Worm (Caenorhabditis elegans) whole organism, L1 larva: ENCODE data around the gene ccar-1.

Experiments
- C04F5.9 ChIP-seq: sonication (generic microtip); optimal IDR thresholded peaks from 2 replicates; lab custom pipeline; 2016; ENCODE audit warnings: missing genetic modification characterization, missing compliant biosample characterization
- C16A3.4 ChIP-seq: fragments of 150-350 bp; optimal IDR thresholded peaks from 2 replicates; lab custom pipeline; 2014; ENCODE audit warnings: missing biosample characterization, missing genetic modification characterization
- F16B12.6 ChIP-seq: fragments of 150-350 bp; optimal IDR thresholded peaks from 2 replicates; lab custom pipeline; 2014; ENCODE audit warnings: missing biosample characterization, missing genetic modification characterization
- ama-1 ChIP-seq: fragments of 150-350 bp; optimal IDR thresholded peaks from 2 replicates; lab custom pipeline; 2014
- blmp-1 ChIP-seq: fragments of 150-350 bp; optimal IDR thresholded peaks from 2 replicates; lab custom pipeline; 2014; ENCODE audit warnings: missing biosample characterization, missing genetic modification characterization
- ceh-63 ChIP-seq: fragments of 200-800 bp; sonication (Bioruptor generic); optimal IDR thresholded peaks from 2 replicates; lab custom pipeline; 2018; ENCODE audit warnings: mild to moderate bottlenecking, missing genetic modification characterization, missing compliant biosample characterization
- ceh-82 ChIP-seq, 3 experiments: fragments of 150-350 bp in 1 of 3; sonication (generic microtip) in 2 of 3; optimal IDR thresholded peaks; 2 replicates each; lab custom pipeline; 2014 to 2017; ENCODE audit warnings: missing biosample characterization in 3 of 3, missing genetic modification characterization in 3 of 3
- ceh-90 ChIP-seq: sonication (generic microtip); optimal IDR thresholded peaks from 2 replicates; lab custom pipeline; 2016; ENCODE audit warnings: missing genetic modification characterization, missing compliant biosample characterization
- ces-1 ChIP-seq: fragments of 150-350 bp; optimal IDR thresholded peaks from 2 replicates; lab custom pipeline; 2014; ENCODE audit warnings: missing biosample characterization, missing genetic modification reagents, missing genetic modification characterization
- dsc-1 ChIP-seq: sonication (generic microtip); optimal IDR thresholded peaks from 2 replicates; lab custom pipeline; 2016; ENCODE audit warnings: mild to moderate bottlenecking, missing genetic modification characterization, missing compliant biosample characterization
- efl-1 ChIP-seq, 4 experiments: fragments of 150-350 bp; optimal IDR thresholded peaks in 3 of 4; peaks in 1 of 4; 1 replicate in 1 of 4; 2 replicates in 3 of 4; lab custom pipeline; 2014; ENCODE audit warnings: missing biosample characterization in 2 of 4, missing genetic modification characterization in 2 of 4, missing genetic modification reagents in 2 of 4
- efl-3 ChIP-seq: fragments of 200-800 bp; sonication (Bioruptor generic); optimal IDR thresholded peaks from 2 replicates; lab custom pipeline; 2018; ENCODE audit warnings: mild to moderate bottlenecking, missing genetic modification characterization, missing compliant biosample characterization
- egl-13 ChIP-seq: sonication (generic microtip); optimal IDR thresholded peaks from 2 replicates; lab custom pipeline; 2016; ENCODE audit warnings: missing genotype, missing genetic modification reagents, missing genetic modification characterization, missing compliant biosample characterization
- egl-27 ChIP-seq, 2 experiments: fragments of 150-350 bp in 1 of 2; sonication (generic microtip); optimal IDR thresholded peaks; 3 replicates each; lab custom pipeline; 2017 to 2018; ENCODE audit warnings: missing biosample characterization in 2 of 2, missing genetic modification characterization in 2 of 2, missing genetic modification reagents in 2 of 2
- elt-2 ChIP-seq: sonication (generic microtip); optimal IDR thresholded peaks from 2 replicates; lab custom pipeline; 2016; ENCODE audit warnings: missing genetic modification characterization, mild to moderate bottlenecking, inconsistent platforms, missing compliant biosample characterization, missing genetic modification reagents
- elt-3 ChIP-seq, 6 experiments: fragments of 150-350 bp in 1 of 6; sonication (generic microtip); optimal IDR thresholded peaks; 2 replicates each; lab custom pipeline; 2017 to 2018; ENCODE audit warnings: missing biosample characterization in 6 of 6, missing genetic modification characterization in 6 of 6, inconsistent platforms in 1 of 6
- fkh-10 ChIP-seq: sonication (generic microtip); optimal IDR thresholded peaks from 2 replicates; lab custom pipeline; 2017; ENCODE audit warnings: missing biosample characterization, missing genetic modification reagents, missing genetic modification characterization
- fkh-8 ChIP-seq: sonication (generic microtip); optimal IDR thresholded peaks from 2 replicates; lab custom pipeline; 2016; ENCODE audit warnings: mild to moderate bottlenecking, missing genetic modification characterization, missing compliant biosample characterization
- grh-1 ChIP-seq: fragments of 200-800 bp; sonication (Bioruptor generic); IDR thresholded peaks from 2 replicates; pipeline ENCODE4 v1.3.6; 2022; ENCODE audit warnings: missing genetic modification reagents, missing genetic modification characterization, missing compliant biosample characterization
- hlh-4 ChIP-seq: sonication (generic microtip); optimal IDR thresholded peaks from 2 replicates; lab custom pipeline; 2016; ENCODE audit warnings: mild to moderate bottlenecking, missing genetic modification characterization, missing compliant biosample characterization
- hpl-2 ChIP-seq: fragments of 150-350 bp; optimal IDR thresholded peaks from 2 replicates; lab custom pipeline; 2014; ENCODE audit warnings: missing biosample characterization, missing genetic modification reagents, missing genetic modification characterization
- irx-1 ChIP-seq: sonication (generic microtip); optimal IDR thresholded peaks from 2 replicates; lab custom pipeline; 2016; ENCODE audit warnings: missing genetic modification characterization, missing compliant biosample characterization
- isw-1 ChIP-seq: fragments of 200-800 bp; sonication (Bioruptor generic); IDR thresholded peaks from 2 replicates; pipeline ENCODE4 v1.3.6; 2022; ENCODE audit warnings: missing genetic modification characterization, missing compliant biosample characterization
- lin-13 ChIP-seq: fragments of 150-350 bp; optimal IDR thresholded peaks from 2 replicates; lab custom pipeline; 2014; ENCODE audit warnings: missing biosample characterization, missing genetic modification reagents, missing genetic modification characterization
- lin-14 ChIP-seq: fragments of 200-800 bp; sonication (Bioruptor generic); optimal IDR thresholded peaks from 2 replicates; lab custom pipeline; 2018; ENCODE audit warnings: mild to moderate bottlenecking, missing genetic modification characterization, moderate library complexity, missing compliant biosample characterization
- lin-35 ChIP-seq, 2 experiments: fragments of 150-350 bp; optimal IDR thresholded peaks; 2 replicates each; lab custom pipeline; 2014; ENCODE audit warnings: missing biosample characterization in 2 of 2, missing genetic modification characterization in 2 of 2, missing genetic modification reagents in 2 of 2
- lin-39 ChIP-seq: fragments of 150-350 bp; optimal IDR thresholded peaks from 2 replicates; lab custom pipeline; 2014; ENCODE audit warnings: missing biosample characterization, missing genetic modification reagents, missing genetic modification characterization
- lir-3 ChIP-seq: sonication (generic microtip); optimal IDR thresholded peaks from 2 replicates; lab custom pipeline; 2016; ENCODE audit warnings: mild to moderate bottlenecking, missing genetic modification characterization, moderate library complexity, missing compliant biosample characterization; ENCODE audit not compliant: poor library complexity
- mdl-1 ChIP-seq, 2 experiments: fragments of 150-350 bp; optimal IDR thresholded peaks; 2 replicates each; lab custom pipeline; 2014 to 2017; ENCODE audit warnings: missing biosample characterization in 2 of 2, missing genetic modification characterization in 2 of 2, inconsistent platforms in 1 of 2
- nhr-12 ChIP-seq: sonication (generic microtip); optimal IDR thresholded peaks from 2 replicates; lab custom pipeline; 2017; ENCODE audit warnings: missing biosample characterization, missing genetic modification characterization
- nhr-20 ChIP-seq: sonication (generic microtip); optimal IDR thresholded peaks from 2 replicates; lab custom pipeline; 2016; ENCODE audit warnings: mild to moderate bottlenecking, missing genetic modification characterization, missing compliant biosample characterization
- nhr-237 ChIP-seq: fragments of 150-350 bp; optimal IDR thresholded peaks from 2 replicates; lab custom pipeline; 2014; ENCODE audit warnings: missing biosample characterization, missing genetic modification characterization
- nhr-71 ChIP-seq: sonication (generic microtip); optimal IDR thresholded peaks from 2 replicates; lab custom pipeline; 2016; ENCODE audit warnings: mild to moderate bottlenecking, missing genetic modification characterization, moderate library complexity, missing compliant biosample characterization
- nhr-76 ChIP-seq: sonication (generic microtip); optimal IDR thresholded peaks from 2 replicates; lab custom pipeline; 2017; ENCODE audit warnings: missing biosample characterization, missing genetic modification characterization
- nhr-84 ChIP-seq: sonication (generic microtip); optimal IDR thresholded peaks from 2 replicates; lab custom pipeline; 2017; ENCODE audit warnings: missing biosample characterization, missing genetic modification characterization
- pag-3 ChIP-seq: sonication (generic microtip); optimal IDR thresholded peaks from 2 replicates; lab custom pipeline; 2017; ENCODE audit warnings: missing genetic modification characterization, mild to moderate bottlenecking, missing compliant biosample characterization, antibody characterized with exemption, borderline replicate concordance; ENCODE audit not compliant: insufficient read depth
- pax-3 ChIP-seq: fragments of 200-800 bp; sonication (Bioruptor generic); optimal IDR thresholded peaks from 2 replicates; lab custom pipeline; 2018; ENCODE audit warnings: mild to moderate bottlenecking, missing genetic modification characterization, moderate library complexity, missing compliant biosample characterization
- rnt-1 ChIP-seq: sonication (generic microtip); optimal IDR thresholded peaks from 2 replicates; lab custom pipeline; 2016; ENCODE audit warnings: mild to moderate bottlenecking, missing genetic modification characterization, moderate library complexity, missing compliant biosample characterization
- snpc-4 ChIP-seq: fragments of 150-350 bp; optimal IDR thresholded peaks from 2 replicates; lab custom pipeline; 2014; ENCODE audit warnings: missing biosample characterization, missing genetic modification characterization
- snu-23 ChIP-seq: sonication (generic microtip); optimal IDR thresholded peaks from 2 replicates; lab custom pipeline; 2016; ENCODE audit warnings: missing genetic modification characterization, missing compliant biosample characterization
- sox-4 ChIP-seq: sonication (generic microtip); optimal IDR thresholded peaks from 2 replicates; lab custom pipeline; 2016; ENCODE audit warnings: missing genetic modification characterization, missing compliant biosample characterization
- tbx-2 ChIP-seq: sonication (generic microtip); optimal IDR thresholded peaks from 2 replicates; lab custom pipeline; 2016; ENCODE audit warnings: missing genetic modification characterization, missing compliant biosample characterization
- tlp-1 ChIP-seq: fragments of 150-350 bp; optimal IDR thresholded peaks from 2 replicates; lab custom pipeline; 2014; ENCODE audit warnings: missing biosample characterization, missing genetic modification characterization
- unc-30 ChIP-seq: sonication (generic microtip); optimal IDR thresholded peaks from 2 replicates; lab custom pipeline; 2017; ENCODE audit warnings: missing biosample characterization, missing genetic modification characterization
- unc-86 ChIP-seq: sonication (generic microtip); optimal IDR thresholded peaks from 2 replicates; lab custom pipeline; 2016; ENCODE audit warnings: missing genetic modification characterization, missing compliant biosample characterization
- unc-98 ChIP-seq: fragments of 200-800 bp; sonication (Bioruptor generic); IDR thresholded peaks from 2 replicates; pipeline ENCODE4 v1.3.6; 2022; ENCODE audit warnings: missing genetic modification characterization, missing compliant biosample characterization
- xbp-1 ChIP-seq: sonication (generic microtip); optimal IDR thresholded peaks from 2 replicates; lab custom pipeline; 2016; ENCODE audit warnings: missing genetic modification characterization, missing compliant biosample characterization
- zag-1 ChIP-seq: fragments of 150-350 bp; optimal IDR thresholded peaks from 2 replicates; lab custom pipeline; 2014; ENCODE audit warnings: missing biosample characterization, missing genetic modification characterization
- zip-4 ChIP-seq: fragments of 200-800 bp; sonication (Bioruptor generic); optimal IDR thresholded peaks from 2 replicates; lab custom pipeline; 2018; ENCODE audit warnings: mild to moderate bottlenecking, missing genetic modification characterization, moderate library complexity, missing compliant biosample characterization
- ztf-4 ChIP-seq: fragments of 150-350 bp; optimal IDR thresholded peaks from 2 replicates; lab custom pipeline; 2014; ENCODE audit warnings: missing biosample characterization, missing genetic modification characterization

Gene ccar-1

DNA sequence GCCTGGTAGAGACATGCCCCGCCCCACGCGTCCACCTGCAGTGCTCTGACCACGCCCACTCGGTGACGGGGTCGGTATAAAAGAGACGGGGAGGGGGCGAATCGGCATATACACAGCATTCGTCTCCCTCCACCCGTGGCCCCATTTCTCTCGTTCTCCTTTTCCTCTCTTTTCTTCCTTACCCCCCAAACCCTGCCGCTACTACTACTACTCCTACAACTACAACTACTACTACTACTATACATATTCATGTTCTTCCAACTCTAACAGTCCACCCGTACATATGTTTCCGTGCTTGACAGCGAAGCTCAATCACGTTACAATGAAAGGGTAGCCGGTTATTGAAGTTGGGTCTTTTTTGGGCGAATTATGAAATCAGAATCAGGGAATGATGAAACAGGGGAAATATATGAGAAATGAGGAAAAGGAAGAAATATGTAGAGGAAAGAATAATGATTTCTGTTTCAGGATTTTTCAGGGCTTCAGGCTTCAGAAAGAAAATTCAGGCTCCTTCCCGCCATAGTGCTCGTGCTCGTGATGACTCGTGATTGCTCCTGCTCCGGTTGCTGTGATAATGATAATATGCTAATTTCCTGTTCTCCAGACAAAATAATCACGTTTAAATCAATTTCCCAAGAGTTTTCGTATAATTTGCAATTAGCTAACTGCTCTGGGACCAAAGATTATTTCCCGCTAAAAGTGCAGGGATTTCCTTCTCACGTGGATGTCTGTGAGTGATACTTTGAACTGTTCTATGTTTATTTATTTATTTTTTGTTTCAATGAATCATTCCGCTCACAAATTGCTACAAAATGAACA, 37.4 kb upstream of the ccar-1 start:
- no peak for TF ChIP-seq ces-1
- TF ChIP-seq unc-98 (GFP tag; lab: Robert Waterston, UW) = no peak
- TF ChIP-seq ama-1 (lab: Kevin White, UChicago) = peak; percentile 100
- peak; percentile 55 for TF ChIP-seq nhr-20 (tag; lab: Kevin White, UChicago)
- no peak for TF ChIP-seq pag-3 (tag; lab: Kevin White, UChicago)
- peak; percentile 70 for TF ChIP-seq nhr-71 (tag; lab: Kevin White, UChicago)
- TF ChIP-seq efl-1 (optimal IDR thresholded peaks at IDR 0.05; lab: Kevin White, UChicago) = peak; percentile 51 to 56
- peak; percentile 42 to 94 for TF ChIP-seq efl-1 (GFP tag; optimal IDR thresholded peaks at IDR 0.05 in 1 of 2; lab: Kevin White, UChicago)
- TF ChIP-seq fkh-8 = peak; percentile 83
- TF ChIP-seq egl-27 (tag; optimal IDR thresholded peaks at IDR 0.05; lab: Kevin White, UChicago) = no peak
- TF ChIP-seq egl-13 (tag; lab: Kevin White, UChicago) = peak; percentile 79
- peak; percentile 11 for TF ChIP-seq hlh-4 (tag; lab: Kevin White, UChicago)
- no peak for TF ChIP-seq F16B12.6 (tag; lab: Kevin White, UChicago)
- TF ChIP-seq xbp-1 (tag; lab: Kevin White, UChicago) = peak; percentile 47
- peak; percentile 78 for TF ChIP-seq rnt-1 (tag; lab: Kevin White, UChicago)
- TF ChIP-seq snu-23 (GFP tag; lab: Kevin White, UChicago) = peak; percentile 88
- TF ChIP-seq ceh-82 (tag; optimal IDR thresholded peaks at IDR 0.05; lab: Kevin White, UChicago) = peak; percentile 42 to 92 (median 79)
- TF ChIP-seq lin-35 (GFP tag; optimal IDR thresholded peaks at IDR 0.05; lab: Kevin White, UChicago) = peak; percentile 67 to 77
- peak; percentile 56 for TF ChIP-seq sox-4 (tag; lab: Kevin White, UChicago)
- TF ChIP-seq nhr-237 = no peak
- peak; percentile 23 for TF ChIP-seq lin-39 (tag; lab: Kevin White, UChicago)
- TF ChIP-seq unc-30 (tag; lab: Kevin White, UChicago) = peak; percentile 81
- TF ChIP-seq lir-3 (tag; lab: Kevin White, UChicago) = peak; percentile 64
- peak; percentile 59 for TF ChIP-seq nhr-12 (tag; lab: Kevin White, UChicago)
- peak in 1 of 2 experiments; percentile 79 for TF ChIP-seq mdl-1 (tag; optimal IDR thresholded peaks at IDR 0.05; lab: Kevin White, UChicago)
- TF ChIP-seq ceh-90 = peak; percentile 12
- TF ChIP-seq snpc-4 (tag; lab: Kevin White, UChicago) = peak; percentile 30
- no peak; the same call in 1 of the 2 replicates for TF ChIP-seq isw-1 (GFP tag; lab: Robert Waterston, UW)
- peak; percentile 69 for TF ChIP-seq C16A3.4 (tag; lab: Kevin White, UChicago)
- peak; percentile 69 for TF ChIP-seq blmp-1 (tag; lab: Kevin White, UChicago)
- no peak for TF ChIP-seq tlp-1 (tag; lab: Kevin White, UChicago)
- TF ChIP-seq unc-86 (tag; lab: Kevin White, UChicago) = peak; percentile 62
- peak; percentile 74 for TF ChIP-seq lin-14 (GFP tag; lab: Kevin White, UChicago)
- peak; percentile 76 for TF ChIP-seq zip-4
- peak; percentile 78 for TF ChIP-seq efl-3
- TF ChIP-seq grh-1 (GFP tag; lab: Robert Waterston, UW) = peak; percentile 51; the same call in 1 of the 2 replicates
- TF ChIP-seq hpl-2 = peak; percentile 21
- TF ChIP-seq lin-13 (GFP tag; lab: Kevin White, UChicago) = peak; percentile 69
- TF ChIP-seq dsc-1 = peak; percentile 81
- peak; percentile 95 for TF ChIP-seq fkh-10 (GFP tag; lab: Kevin White, UChicago)
- TF ChIP-seq ztf-4 (tag; lab: Kevin White, UChicago) = peak; percentile 88
- TF ChIP-seq pax-3 (tag; lab: Kevin White, UChicago) = peak; percentile 77
- TF ChIP-seq irx-1 (tag; lab: Kevin White, UChicago) = peak; percentile 82
- TF ChIP-seq nhr-76 (tag; lab: Kevin White, UChicago) = peak; percentile 84
- TF ChIP-seq tbx-2 (tag; lab: Kevin White, UChicago) = peak; percentile 75
- peak; percentile 70 for TF ChIP-seq zag-1
- TF ChIP-seq ceh-63 (GFP tag; lab: Kevin White, UChicago) = peak; percentile 94
- no peak for TF ChIP-seq C04F5.9 (tag; lab: Kevin White, UChicago)
- TF ChIP-seq nhr-84 = no peak
- peak in 2 of 6 experiments; percentile 16 to 67 for TF ChIP-seq elt-3 (tag; optimal IDR thresholded peaks at IDR 0.05; lab: Kevin White, UChicago)
- TF ChIP-seq elt-2 (tag; lab: Kevin White, UChicago) = peak; percentile 38
